Fruit fly (Drosophila melanogaster): ENCODE results near the gene CG8097.

DNA sequence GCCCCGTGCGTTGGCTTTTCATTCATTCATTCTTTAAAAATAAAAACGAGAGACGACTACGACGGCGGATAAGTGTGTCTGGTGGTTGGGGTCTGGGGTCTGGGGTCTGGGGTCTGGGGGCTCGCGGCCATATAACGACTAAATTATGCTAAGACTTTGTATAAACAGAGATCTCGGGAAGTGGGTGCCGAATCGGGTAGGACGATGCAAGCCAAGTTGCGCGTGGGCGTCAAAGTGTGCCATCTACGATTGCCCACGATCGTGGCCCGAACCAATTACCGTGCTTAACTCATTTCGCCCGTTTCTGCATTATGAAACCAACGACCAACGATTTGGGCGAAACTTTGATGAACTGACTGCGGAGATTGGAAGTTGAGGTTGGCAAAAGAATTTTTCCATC lies 40.9 kb downstream of the CG8097 start:
- no peak for TF ChIP-seq EcR (GFP tag; optimal IDR thresholded peaks at IDR 0.05)
- TF ChIP-seq Dll (optimal IDR thresholded peaks at IDR 0.05) = no peak
- no peak for TF ChIP-seq CG8478 (optimal IDR thresholded peaks at IDR 0.05)
- TF ChIP-seq usp (GFP tag; optimal IDR thresholded peaks at IDR 0.05) = no peak
- TF ChIP-seq pan (optimal IDR thresholded peaks at IDR 0.05) = no peak
